Worm (Caenorhabditis elegans): Measurements from ENCODE around the gene tor-2.

- TF ChIP-seq hlh-1 (tag; optimal IDR thresholded peaks at IDR 0.05) (no peak), unc-62 (GFP tag; optimal IDR thresholded peaks at IDR 0.05) (no peak), nhr-76 (tag; optimal IDR thresholded peaks at IDR 0.05) (no peak), unc-39 (tag; optimal IDR thresholded peaks at IDR 0.05) (no peak)
Measured at ce11 chrIV:13934086-13934485, 49.9 kb downstream of the tor-2 start, which contains the start of gene Y37A1A.4.

Measured in whole organism, mixed stage, embryonic.